Worm (Caenorhabditis elegans): ENCODE data around the gene srxa-9.
A peak's percentile ranks its signal among the peaks of the same experiment; 100 is the strongest.

srxa-9 gene

ce11 chrX:15741852-15742251, 5.0 kb upstream of the srxa-9 start:
- TF ChIP-seq nfyb-1 (GFP tag; IDR thresholded peaks at IDR 0.05), result peak; percentile 88
- no peak for TF ChIP-seq madf-3 (GFP tag; IDR thresholded peaks at IDR 0.05)
- TF ChIP-seq ekl-4 (GFP tag; IDR thresholded peaks at IDR 0.05), result no peak
- no peak for TF ChIP-seq lin-35 (GFP tag; optimal IDR thresholded peaks at IDR 0.05)
- TF ChIP-seq Y53F4B.3 (GFP tag; IDR thresholded peaks at IDR 0.05), result peak; percentile 27; the same call in 1 of the 2 replicates
- peak; percentile 21; the same call in 1 of the 2 replicates for TF ChIP-seq bed-2 (GFP tag; IDR thresholded peaks at IDR 0.05)
- peak; percentile 36 for TF ChIP-seq unc-130 (GFP tag; optimal IDR thresholded peaks at IDR 0.05)
- peak; percentile 83 for TF ChIP-seq F23B12.7 (tag; optimal IDR thresholded peaks at IDR 0.05; ENCODE audit: insufficient read depth)
- TF ChIP-seq him-1 (tag; optimal IDR thresholded peaks at IDR 0.05), result peak; percentile 82
- peak; percentile 7 for TF ChIP-seq lsl-1 (GFP tag; optimal IDR thresholded peaks at IDR 0.05)
- TF ChIP-seq lsy-27 (tag; optimal IDR thresholded peaks at IDR 0.05; ENCODE audit: borderline replicate concordance, insufficient read depth), result no peak
- TF ChIP-seq attf-3 (GFP tag; conservative IDR thresholded peaks at IDR 0.05), result 0 out of 2 replicates have a peak, but pooled peaks have one; percentile 36
- TF ChIP-seq K11D2.4 (GFP tag; IDR thresholded peaks at IDR 0.05), result peak; percentile 90
- no peak for TF ChIP-seq F57C9.4 (tag; optimal IDR thresholded peaks at IDR 0.05)
- TF ChIP-seq athp-1 (tag; optimal IDR thresholded peaks at IDR 0.05), result peak; percentile 60
- peak; percentile 79 for TF ChIP-seq B0336.3 (GFP tag; IDR thresholded peaks at IDR 0.05)
- TF ChIP-seq nhr-80 (tag; optimal IDR thresholded peaks at IDR 0.05), result peak; percentile 34
- no peak for TF ChIP-seq hrde-1 (tag; optimal IDR thresholded peaks at IDR 0.05; ENCODE audit: borderline replicate concordance)
- peak; percentile 98 for TF ChIP-seq B0261.1 (tag; optimal IDR thresholded peaks at IDR 0.05)
- peak; percentile 77 for TF ChIP-seq madf-10 (tag; optimal IDR thresholded peaks at IDR 0.05)
- TF ChIP-seq D2030.7 (GFP tag; IDR thresholded peaks at IDR 0.05), result peak; percentile 84
- peak; percentile 81 for TF ChIP-seq hmg-20 (GFP tag; IDR thresholded peaks at IDR 0.05)
- peak; percentile 80 for TF ChIP-seq mes-4 (tag; optimal IDR thresholded peaks at IDR 0.05)
- TF ChIP-seq die-1 (tag; optimal IDR thresholded peaks at IDR 0.05), result peak; percentile 82
- TF ChIP-seq rpc-1 (optimal IDR thresholded peaks at IDR 0.05), result peak; percentile 89
- TF ChIP-seq rpc-1 (tag; optimal IDR thresholded peaks at IDR 0.05), result peak; percentile 89
- TF ChIP-seq dpff-1 (tag; optimal IDR thresholded peaks at IDR 0.05), result no peak
- TF ChIP-seq ceh-100 (GFP tag; IDR thresholded peaks at IDR 0.05), result peak; percentile 34; the same call in 1 of the 2 replicates
- no peak for TF ChIP-seq ama-1 (optimal IDR thresholded peaks at IDR 0.05)
- TF ChIP-seq ama-1 (GFP tag; optimal IDR thresholded peaks at IDR 0.05), result peak in 1 of 2 experiments; percentile 66
- TF ChIP-seq madf-8 (GFP tag; conservative IDR thresholded peaks at IDR 0.05), result no peak
- TF ChIP-seq lin-26 (GFP tag; IDR thresholded peaks at IDR 0.05), result peak; percentile 96
- TF ChIP-seq lir-1 (GFP tag; conservative IDR thresholded peaks at IDR 0.05), result peak; percentile 68
- no peak for TF ChIP-seq nhr-27 (tag; optimal IDR thresholded peaks at IDR 0.05)
- no peak for TF ChIP-seq Y95B8A.8 (GFP tag; IDR thresholded peaks at IDR 0.05)
- peak; percentile 46; the same call in 1 of the 2 replicates for TF ChIP-seq cebp-1 (GFP tag; IDR thresholded peaks at IDR 0.05)
- TF ChIP-seq cebp-1 (tag; optimal IDR thresholded peaks at IDR 0.05), result peak; percentile 81
- no peak for TF ChIP-seq aptf-3 (GFP tag; IDR thresholded peaks at IDR 0.05)
- TF ChIP-seq tbp1 (GFP tag; optimal IDR thresholded peaks at IDR 0.05), result peak; percentile 96
- TF ChIP-seq hsf-1 (GFP tag; IDR thresholded peaks at IDR 0.05), result no peak
- peak; percentile 92 for TF ChIP-seq pbrm-1 (GFP tag; IDR thresholded peaks at IDR 0.05)
- 0 out of 2 replicates have a peak, but pooled peaks have one; percentile 38 for TF ChIP-seq F37B4.10 (GFP tag; IDR thresholded peaks at IDR 0.05)
- no peak for TF ChIP-seq efl-1 (GFP tag; optimal IDR thresholded peaks at IDR 0.05)
- TF ChIP-seq ceh-40 (GFP tag; IDR thresholded peaks at IDR 0.05), result 0 out of 2 replicates have a peak, but pooled peaks have one; percentile 5
- TF ChIP-seq F55B11.4 (tag; optimal IDR thresholded peaks at IDR 0.05; ENCODE audit: borderline replicate concordance, insufficient read depth), result no peak
- no peak for TF ChIP-seq C17E4.6 (GFP tag; IDR thresholded peaks at IDR 0.05)
- TF ChIP-seq snpc-1.3 (tag; optimal IDR thresholded peaks at IDR 0.05; ENCODE audit: insufficient read depth), result peak; percentile 11
- TF ChIP-seq repo-1 (tag; optimal IDR thresholded peaks at IDR 0.05), result no peak
- TF ChIP-seq aptf-2 (GFP tag; conservative IDR thresholded peaks at IDR 0.05), result no peak

Data from whole organism, young adult.